Fruit fly (Drosophila melanogaster): ENCODE data around the gene Sol1.

DNA sequence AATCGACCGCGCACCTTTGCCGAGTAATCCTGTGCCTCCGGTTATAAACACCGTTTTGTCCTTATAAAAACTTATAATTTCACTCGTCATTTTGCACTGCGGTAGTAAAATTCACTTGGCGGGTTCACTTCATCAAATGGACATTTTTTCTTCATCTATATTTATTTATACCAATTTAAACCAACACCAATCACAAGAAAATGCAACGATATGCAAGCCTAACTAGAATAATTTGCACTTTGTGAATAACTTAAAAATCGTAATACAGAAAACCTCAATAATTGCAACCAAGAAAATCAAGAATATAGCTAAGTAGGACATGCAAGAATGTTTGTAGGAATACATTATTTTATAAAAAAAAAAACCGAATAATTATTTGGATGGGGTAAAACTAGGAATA, 9.8 kb downstream of the Sol1 start, which contains the start of the genes CG10096 and CG10097:
- no peak for TF ChIP-seq insv (optimal IDR thresholded peaks at IDR 0.05)
- TF ChIP-seq psq (optimal IDR thresholded peaks at IDR 0.05), result no peak
- no peak for TF ChIP-seq ttk (optimal IDR thresholded peaks at IDR 0.05)
- TF ChIP-seq h (optimal IDR thresholded peaks at IDR 0.05), result no peak
- TF ChIP-seq Sin3A (optimal IDR thresholded peaks at IDR 0.05), result no peak

Data from Kc167 (cell line).